Worm (Caenorhabditis elegans) whole organism, L4 larva: ENCODE data around the gene T10G3.3.

Source experiments
- F10B5.3 ChIP-seq: sonication (generic microtip); optimal IDR thresholded peaks from 2 replicates; lab custom pipeline; 2016; ENCODE audit warnings: mild to moderate bottlenecking, missing genetic modification characterization, missing compliant biosample characterization
- Y48G9A.11 ChIP-seq: fragments of 200-800 bp; sonication (Bioruptor generic); IDR thresholded peaks from 2 replicates; pipeline ENCODE4 v1.3.6; 2022; ENCODE audit warnings: missing genetic modification reagents, missing genetic modification characterization, missing compliant biosample characterization
- ZK546.5 ChIP-seq, 2 experiments: sonication (generic microtip); optimal IDR thresholded peaks; 2 replicates each; lab custom pipeline; 2017; ENCODE audit warnings: missing biosample characterization in 2 of 2, missing genetic modification characterization in 2 of 2
- ama-1 ChIP-seq: fragments of 150-350 bp; optimal IDR thresholded peaks from 2 replicates; lab custom pipeline; 2014; ENCODE audit warnings: inconsistent platforms, mixed read lengths
- ctbp-1 ChIP-seq: fragments of 200-800 bp; sonication (Bioruptor generic); IDR thresholded peaks from 2 replicates; pipeline ENCODE4 v1.3.6; 2022; ENCODE audit warnings: missing genetic modification reagents, missing genetic modification characterization, missing compliant biosample characterization
- fos-1 ChIP-seq: fragments of 150-350 bp; optimal IDR thresholded peaks from 2 replicates; lab custom pipeline; 2014; ENCODE audit warnings: missing biosample characterization, missing genetic modification characterization
- lin-15B ChIP-seq: fragments of 150-350 bp; sonication (generic microtip); optimal IDR thresholded peaks from 3 replicates; lab custom pipeline; 2014; ENCODE audit warnings: missing biosample characterization, missing genetic modification characterization
- mdl-1 ChIP-seq, 2 experiments: fragments of 150-350 bp in 1 of 2; sonication (generic microtip) in 1 of 2; optimal IDR thresholded peaks; 2 replicates each; lab custom pipeline; 2014 to 2017; ENCODE audit warnings: missing biosample characterization in 2 of 2, missing genetic modification characterization in 2 of 2
- mxl-3 ChIP-seq: fragments of 200-800 bp; sonication (Bioruptor generic); optimal IDR thresholded peaks from 2 replicates; lab custom pipeline; 2018; ENCODE audit warnings: mild to moderate bottlenecking, missing genetic modification characterization, missing compliant biosample characterization
- nhr-11 ChIP-seq: fragments of 150-350 bp; optimal IDR thresholded peaks from 2 replicates; lab custom pipeline; 2014; ENCODE audit warnings: missing biosample characterization, missing genetic modification characterization
- skn-1 ChIP-seq: fragments of 150-350 bp; optimal IDR thresholded peaks from 2 replicates; lab custom pipeline; 2014; ENCODE audit warnings: missing biosample characterization, missing genetic modification characterization
- unc-130 ChIP-seq: sonication (generic microtip); optimal IDR thresholded peaks from 2 replicates; lab custom pipeline; 2016; ENCODE audit warnings: missing genetic modification reagents, missing genetic modification characterization, missing compliant biosample characterization

- no peak for TF ChIP-seq mdl-1 (tag; optimal IDR thresholded peaks at IDR 0.05; lab: Kevin White, UChicago)
- no peak for TF ChIP-seq skn-1 (tag; lab: Kevin White, UChicago)
- no peak for TF ChIP-seq F10B5.3 (tag; lab: Kevin White, UChicago)
- TF ChIP-seq Y48G9A.11 (GFP tag; lab: Robert Waterston, UW) = no peak
- no peak for TF ChIP-seq fos-1 (tag; lab: Kevin White, UChicago)
- TF ChIP-seq ctbp-1 (GFP tag; lab: Robert Waterston, UW) = no peak
- TF ChIP-seq nhr-11 (tag; lab: Kevin White, UChicago) = no peak
- TF ChIP-seq ama-1 (lab: Kevin White, UChicago) = no peak
- TF ChIP-seq ZK546.5 (tag; optimal IDR thresholded peaks at IDR 0.05; lab: Kevin White, UChicago) = no peak
- TF ChIP-seq lin-15B (tag; lab: Kevin White, UChicago) = no peak
- no peak for TF ChIP-seq mxl-3 (GFP tag; lab: Kevin White, UChicago)
- TF ChIP-seq unc-130 (GFP tag; lab: Kevin White, UChicago) = no peak
Observed at ce11 chrV:13476350-13476749, 13.6 kb downstream of the T10G3.3 start, which contains the start of gene T10G3.8.
